Worm (Caenorhabditis elegans) whole organism, L4 larva: ENCODE data around the gene B0457.4.

Experiments used
- D1046.2 ChIP-seq: fragments of 200-800 bp; sonication (Bioruptor generic); IDR thresholded peaks from 2 replicates; pipeline ENCODE4 v1.3.6; 2022; ENCODE audit warnings: missing genetic modification characterization, missing compliant biosample characterization
- F44E2.7 ChIP-seq: fragments of 200-800 bp; sonication (Bioruptor generic); IDR thresholded peaks from 2 replicates; pipeline ENCODE4 v2.1.2; 2022; ENCODE audit warnings: missing genetic modification characterization, missing compliant biosample characterization
- T26A8.4 ChIP-seq: fragments of 200-800 bp; sonication (Bioruptor generic); IDR thresholded peaks from 2 replicates; pipeline ENCODE4 v1.3.6; 2022; ENCODE audit warnings: missing genetic modification characterization, missing compliant biosample characterization
- Y105C5A.15 ChIP-seq: fragments of 200-800 bp; sonication (Bioruptor generic); IDR thresholded peaks from 2 replicates; pipeline ENCODE4 v1.3.6; 2022; ENCODE audit warnings: missing genetic modification characterization, missing compliant biosample characterization
- aha-1 ChIP-seq: fragments of 150-350 bp; peaks from one replicate; lab custom pipeline; 2014; ENCODE audit warnings: missing biosample characterization, missing genetic modification characterization
- ama-1 ChIP-seq: fragments of 150-350 bp; optimal IDR thresholded peaks from 2 replicates; lab custom pipeline; 2014; ENCODE audit warnings: inconsistent platforms, mixed read lengths
- ceh-20 ChIP-seq: fragments of 200-800 bp; sonication (Bioruptor generic); IDR thresholded peaks from 2 replicates; pipeline ENCODE4 v1.3.6; 2022; ENCODE audit warnings: missing genetic modification reagents, missing genetic modification characterization, missing compliant biosample characterization
- ceh-62 ChIP-seq: sonication (generic microtip); optimal IDR thresholded peaks from 2 replicates; lab custom pipeline; 2017; ENCODE audit warnings: missing biosample characterization, missing genetic modification characterization
- ces-1 ChIP-seq: fragments of 150-350 bp; sonication (generic microtip); optimal IDR thresholded peaks from 4 replicates; lab custom pipeline; 2014; ENCODE audit warnings: missing biosample characterization, missing genetic modification reagents, missing genetic modification characterization
- cey-2 ChIP-seq: sonication (generic microtip); optimal IDR thresholded peaks from 3 replicates; lab custom pipeline; 2017; ENCODE audit warnings: missing genetic modification characterization, mild to moderate bottlenecking, missing compliant biosample characterization, antibody characterized with exemption, borderline replicate concordance; ENCODE audit not compliant: insufficient read depth
- daf-16 ChIP-seq, 3 experiments: sonication (generic microtip); optimal IDR thresholded peaks; 2 replicates each; lab custom pipeline; 2016 to 2017; ENCODE audit warnings: missing genetic modification characterization in 3 of 3, missing genetic modification reagents in 3 of 3, mild to moderate bottlenecking in 2 of 3, missing compliant biosample characterization in 2 of 3, missing biosample characterization in 1 of 3, moderate library complexity in 1 of 3
- dmd-6 ChIP-seq: fragments of 200-800 bp; sonication (Bioruptor generic); IDR thresholded peaks from 2 replicates; pipeline ENCODE4 v1.3.6; 2022; ENCODE audit warnings: missing genetic modification reagents, missing genetic modification characterization, missing compliant biosample characterization
- dmd-8 ChIP-seq: fragments of 200-800 bp; sonication (Bioruptor generic); IDR thresholded peaks from 2 replicates; pipeline ENCODE4 v1.3.6; 2022; ENCODE audit warnings: missing genetic modification characterization, missing compliant biosample characterization
- dmd-9 ChIP-seq: fragments of 200-800 bp; sonication (Bioruptor generic); IDR thresholded peaks from 2 replicates; pipeline ENCODE4 v1.3.6; 2022; ENCODE audit warnings: missing genetic modification reagents, missing genetic modification characterization, missing compliant biosample characterization
- dve-1 ChIP-seq: sonication (generic microtip); optimal IDR thresholded peaks from 2 replicates; lab custom pipeline; 2017; ENCODE audit warnings: antibody characterized with exemption, mild to moderate bottlenecking, missing genetic modification characterization, missing compliant biosample characterization; ENCODE audit not compliant: insufficient read depth
- egl-43 ChIP-seq: fragments of 200-800 bp; sonication (Bioruptor generic); IDR thresholded peaks from 2 replicates; pipeline ENCODE4 v1.3.6; 2022; ENCODE audit warnings: missing genetic modification reagents, missing genetic modification characterization, missing compliant biosample characterization
- hlh-11 ChIP-seq: fragments of 200-800 bp; sonication (Bioruptor generic); optimal IDR thresholded peaks from 2 replicates; lab custom pipeline; 2018; ENCODE audit warnings: mild to moderate bottlenecking, missing genetic modification characterization, missing compliant biosample characterization
- hlh-30 ChIP-seq: sonication (generic microtip); optimal IDR thresholded peaks from 2 replicates; lab custom pipeline; 2017; ENCODE audit warnings: antibody characterized with exemption, mild to moderate bottlenecking, missing genetic modification characterization, missing compliant biosample characterization; ENCODE audit not compliant: insufficient read depth
- hmg-1.1 ChIP-seq: fragments of 200-800 bp; sonication (Bioruptor generic); IDR thresholded peaks from 2 replicates; pipeline ENCODE4 v1.3.6; 2022; ENCODE audit warnings: missing genetic modification reagents, missing genetic modification characterization, missing compliant biosample characterization
- jun-1 ChIP-seq: fragments of 150-350 bp; optimal IDR thresholded peaks from 2 replicates; lab custom pipeline; 2014; ENCODE audit warnings: missing biosample characterization, missing genetic modification reagents, missing genetic modification characterization
- lir-3 ChIP-seq: sonication (generic microtip); optimal IDR thresholded peaks from 2 replicates; lab custom pipeline; 2016; ENCODE audit warnings: mild to moderate bottlenecking, missing genetic modification characterization, missing compliant biosample characterization
- lsy-2 ChIP-seq, 2 experiments: fragments of 150-350 bp in 1 of 2; sonication (generic microtip) in 1 of 2; optimal IDR thresholded peaks; 2 replicates each; lab custom pipeline; 2014 to 2017; ENCODE audit warnings: missing biosample characterization in 2 of 2, missing genetic modification characterization in 2 of 2
- mdt-29 ChIP-seq: fragments of 200-800 bp; sonication (Bioruptor generic); IDR thresholded peaks from 2 replicates; pipeline ENCODE4 v1.3.6; 2022; ENCODE audit warnings: missing genetic modification reagents, missing genetic modification characterization, missing compliant biosample characterization
- mxl-3 ChIP-seq: fragments of 200-800 bp; sonication (Bioruptor generic); optimal IDR thresholded peaks from 2 replicates; lab custom pipeline; 2018; ENCODE audit warnings: mild to moderate bottlenecking, missing genetic modification characterization, missing compliant biosample characterization
- nhr-28 ChIP-seq: fragments of 150-350 bp; optimal IDR thresholded peaks from 2 replicates; lab custom pipeline; 2014; ENCODE audit warnings: missing biosample characterization, missing genetic modification characterization
- nhr-41 ChIP-seq: fragments of 200-800 bp; sonication (Bioruptor generic); IDR thresholded peaks from 2 replicates; pipeline ENCODE4 v1.3.6; 2022; ENCODE audit warnings: missing genetic modification reagents, missing genetic modification characterization, missing compliant biosample characterization
- nhr-42 ChIP-seq: fragments of 200-800 bp; sonication (Bioruptor generic); IDR thresholded peaks from 2 replicates; pipeline ENCODE4 v1.3.6; 2022; ENCODE audit warnings: missing genetic modification characterization, missing compliant biosample characterization
- nhr-48 ChIP-seq: sonication (generic microtip); optimal IDR thresholded peaks from 2 replicates; lab custom pipeline; 2016; ENCODE audit warnings: mild to moderate bottlenecking, missing genetic modification characterization, missing compliant biosample characterization
- pqm-1 ChIP-seq: sonication (generic microtip); optimal IDR thresholded peaks from 2 replicates; lab custom pipeline; 2017; ENCODE audit warnings: missing biosample characterization, missing genetic modification characterization
- rbr-2 ChIP-seq: sonication (generic microtip); optimal IDR thresholded peaks from 2 replicates; lab custom pipeline; 2016; ENCODE audit warnings: missing genotype, missing genetic modification characterization, missing compliant biosample characterization
- skn-1 ChIP-seq: fragments of 150-350 bp; optimal IDR thresholded peaks from 2 replicates; lab custom pipeline; 2014; ENCODE audit warnings: missing biosample characterization, missing genetic modification characterization
- snpc-4 ChIP-seq: fragments of 150-350 bp; optimal IDR thresholded peaks from 2 replicates; lab custom pipeline; 2014; ENCODE audit warnings: missing biosample characterization, missing genetic modification characterization
- unc-39 ChIP-seq: sonication (generic microtip); optimal IDR thresholded peaks from 2 replicates; lab custom pipeline; 2017; ENCODE audit warnings: missing biosample characterization, missing genetic modification characterization
- zip-11 ChIP-seq: fragments of 200-800 bp; sonication (Bioruptor generic); IDR thresholded peaks from 2 replicates; pipeline ENCODE4 v1.3.6; 2022; ENCODE audit warnings: missing genetic modification characterization, missing compliant biosample characterization

The B0457.4 gene

DNA sequence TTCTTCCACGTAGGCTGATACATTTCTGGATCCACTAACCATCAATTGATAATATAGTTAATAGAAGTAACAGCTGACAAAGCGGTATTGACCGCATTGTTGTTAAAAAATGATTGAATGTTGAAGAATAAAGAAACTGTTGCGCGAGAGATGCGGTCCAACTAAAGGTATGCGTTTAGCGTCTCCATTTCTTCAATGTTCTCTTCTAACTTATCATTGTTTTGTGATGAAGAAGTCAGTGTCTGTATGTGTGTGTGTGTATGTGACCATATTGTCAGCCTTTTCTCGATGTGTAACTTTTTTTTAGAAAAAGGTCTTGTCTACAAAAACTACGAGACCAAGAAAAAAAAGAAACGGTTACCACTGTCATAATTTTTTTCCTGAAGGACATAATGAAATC lies 14.6 kb upstream of the B0457.4 start, which contains the start of gene B0457.2:
B0457.2 (minus strand) TSS at position 101 of the 400 bp plus-strand sequence.
- TF ChIP-seq nhr-48: no peak
- no peak for TF ChIP-seq F44E2.7 (GFP tag; lab: Robert Waterston, UW)
- no peak for TF ChIP-seq hmg-1.1
- TF ChIP-seq nhr-28 (tag; lab: Kevin White, UChicago): peak; percentile 63
- peak; percentile 37 for TF ChIP-seq dve-1
- TF ChIP-seq aha-1 (tag; lab: Kevin White, UChicago): peak; percentile 19

DNA sequence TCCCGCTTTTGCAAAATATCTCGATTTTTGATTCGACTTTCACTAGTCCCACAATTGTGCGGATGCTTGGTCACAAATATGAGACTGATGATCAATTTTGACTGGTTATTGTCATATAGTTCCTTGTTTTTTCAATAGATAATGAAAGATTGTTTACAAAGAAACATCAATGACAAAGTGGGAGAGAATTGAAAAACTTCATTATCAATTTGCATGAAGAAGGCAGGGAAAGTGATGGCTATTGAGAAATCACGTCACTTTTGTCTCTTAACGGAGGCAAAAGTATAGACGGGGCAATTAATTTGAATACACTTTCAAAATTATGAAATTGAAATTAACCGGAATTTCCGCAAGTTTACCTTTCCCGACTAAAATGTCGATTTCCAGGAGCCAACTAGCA lies 11.4 kb upstream of the B0457.4 start:
- TF ChIP-seq hlh-11 (tag; lab: Kevin White, UChicago): peak; percentile 16
- TF ChIP-seq ceh-20 (GFP tag; lab: Robert Waterston, UW): no peak
- TF ChIP-seq skn-1 (tag; lab: Kevin White, UChicago): no peak
- no peak for TF ChIP-seq Y105C5A.15 (GFP tag; lab: Robert Waterston, UW)
- no peak for TF ChIP-seq daf-16 (GFP tag; optimal IDR thresholded peaks at IDR 0.05; lab: Kevin White, UChicago)
- peak; percentile 76 for TF ChIP-seq daf-16 (tag; optimal IDR thresholded peaks at IDR 0.05; lab: Kevin White, UChicago)
- TF ChIP-seq nhr-28 (tag; lab: Kevin White, UChicago): peak; percentile 32
- TF ChIP-seq pqm-1 (tag; lab: Kevin White, UChicago): peak; percentile 64
- no peak for TF ChIP-seq nhr-42 (GFP tag; lab: Robert Waterston, UW)
- no peak for TF ChIP-seq unc-39 (tag; lab: Kevin White, UChicago)
- TF ChIP-seq dmd-6 (GFP tag; lab: Robert Waterston, UW): peak; percentile 46; the same call in 1 of the 2 replicates
- TF ChIP-seq dmd-9: no peak

DNA sequence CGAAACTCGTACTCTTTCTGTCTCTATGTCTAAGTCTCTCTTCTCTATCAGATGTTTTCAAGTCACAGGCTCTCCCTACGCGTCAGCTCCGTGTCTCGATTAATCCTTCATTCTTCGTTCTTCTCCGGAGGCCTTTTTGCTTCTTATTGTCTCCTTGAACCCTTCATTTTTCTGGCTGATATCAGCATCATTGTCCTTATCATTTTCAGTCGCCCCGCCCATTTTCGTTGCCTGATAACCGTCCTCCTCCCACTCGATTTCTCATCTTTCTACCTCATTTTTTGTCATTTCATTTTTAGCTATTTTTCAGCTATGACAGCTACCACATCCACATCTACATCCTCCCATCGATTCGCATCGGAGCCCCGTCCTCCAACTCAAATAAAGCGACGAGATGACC lies 10.3 kb upstream of the B0457.4 start, which contains the start of gene B0457.6:
B0457.6 (plus strand) TSS at position 284 of the 400 bp plus-strand sequence.
- TF ChIP-seq hlh-11 (tag; lab: Kevin White, UChicago): peak; percentile 48
- TF ChIP-seq ceh-62: no peak
- TF ChIP-seq dmd-8 (GFP tag; lab: Robert Waterston, UW): no peak
- peak; percentile 54; the same call in 1 of the 2 replicates for TF ChIP-seq hmg-1.1
- TF ChIP-seq lsy-2 (tag; optimal IDR thresholded peaks at IDR 0.05; lab: Kevin White, UChicago): peak in 1 of 2 experiments; percentile 37
- peak; percentile 90 for TF ChIP-seq pqm-1 (tag; lab: Kevin White, UChicago)
- peak; percentile 45 for TF ChIP-seq nhr-28 (tag; lab: Kevin White, UChicago)
- peak; percentile 9 for TF ChIP-seq hlh-30 (tag; lab: Kevin White, UChicago)
- peak; percentile 47; the same call in 1 of the 2 replicates for TF ChIP-seq dmd-6 (GFP tag; lab: Robert Waterston, UW)
- TF ChIP-seq nhr-41 (GFP tag; lab: Robert Waterston, UW): 0 out of 2 replicates have a peak, but pooled peaks have one; percentile 15

ce11 chrII:8921456-8921855 lies 9.6 kb upstream of the B0457.4 start:
- TF ChIP-seq aha-1 (tag; lab: Kevin White, UChicago): peak; percentile 89
- no peak for TF ChIP-seq unc-39 (tag; lab: Kevin White, UChicago)
- TF ChIP-seq, all 104 proteins: peak for 1

DNA sequence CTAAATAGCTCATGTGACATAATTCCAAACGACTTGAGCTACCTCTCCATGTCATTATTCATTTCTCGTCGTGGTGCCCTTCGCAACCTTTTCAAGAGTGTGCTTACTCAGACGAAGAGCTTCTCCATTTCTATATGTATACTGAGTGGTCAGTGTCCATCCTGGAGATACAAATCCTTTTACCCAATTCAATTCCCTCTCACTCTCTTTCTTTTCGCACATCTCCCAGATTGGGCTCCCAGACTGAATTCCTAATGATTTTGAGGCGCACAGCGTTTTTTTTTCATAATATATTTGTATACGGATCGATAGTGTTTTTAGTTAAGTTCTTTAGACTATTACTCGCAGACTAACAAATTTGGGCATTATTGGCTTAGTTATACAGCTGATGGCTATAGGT lies 9.1 kb upstream of the B0457.4 start:
- TF ChIP-seq snpc-4 (tag; lab: Kevin White, UChicago) (no peak), jun-1 (tag; lab: Kevin White, UChicago) (no peak), ces-1 (GFP tag; lab: Kevin White, UChicago) (peak; percentile 3), ama-1 (lab: Kevin White, UChicago) (no peak)
- TF ChIP-seq, all 104 proteins: peak for 1

- TF ChIP-seq nhr-28 (tag; lab: Kevin White, UChicago): no peak
- TF ChIP-seq ceh-20 (GFP tag; lab: Robert Waterston, UW): no peak
- no peak for TF ChIP-seq dve-1
- TF ChIP-seq lir-3 (tag; lab: Kevin White, UChicago): no peak
- TF ChIP-seq ceh-62: no peak
- TF ChIP-seq mxl-3 (GFP tag; lab: Kevin White, UChicago): no peak
- TF ChIP-seq D1046.2 (GFP tag; lab: Robert Waterston, UW): no peak
- TF ChIP-seq rbr-2 (tag; lab: Kevin White, UChicago): no peak
- no peak for TF ChIP-seq zip-11 (GFP tag; lab: Robert Waterston, UW)
- no peak for TF ChIP-seq daf-16 (GFP tag; optimal IDR thresholded peaks at IDR 0.05; lab: Kevin White, UChicago)
- no peak for TF ChIP-seq daf-16 (tag; optimal IDR thresholded peaks at IDR 0.05; lab: Kevin White, UChicago)
- TF ChIP-seq cey-2: no peak
- TF ChIP-seq T26A8.4 (GFP tag; lab: Robert Waterston, UW): no peak
- TF ChIP-seq egl-43: no peak
- TF ChIP-seq mdt-29 (GFP tag; lab: Robert Waterston, UW): no peak
Measured at ce11 chrII:8920315-8920714, 8.5 kb upstream of the B0457.4 start.
